Fruit fly (Drosophila melanogaster) whole organism, wandering third instar larva: ENCODE data around the gene Muc68Ca.

Experiments used
- Abd-B ChIP-seq: fragments of >200 bp; optimal IDR thresholded peaks from 2 replicates; lab custom pipeline; 2017; ENCODE audit warnings: missing biosample characterization, missing genetic modification characterization
- CG32264 ChIP-seq: fragments of 200-800 bp; sonication (Bioruptor generic); optimal IDR thresholded peaks from 2 replicates; lab custom pipeline; 2016; ENCODE audit warnings: missing biosample characterization, missing genetic modification characterization
- CG9705 ChIP-seq: fragments of 200-800 bp; sonication (Bioruptor generic); optimal IDR thresholded peaks from 2 replicates; lab custom pipeline; 2018; ENCODE audit warnings: missing biosample characterization, mild to moderate bottlenecking, missing genetic modification characterization
- CrebA ChIP-seq: fragments of 200-800 bp; sonication (Bioruptor generic); optimal IDR thresholded peaks from 2 replicates; lab custom pipeline; 2016; ENCODE audit warnings: missing biosample characterization, mild to moderate bottlenecking, missing genetic modification characterization, borderline replicate concordance
- HLH106 ChIP-seq: fragments of 200-800 bp; optimal IDR thresholded peaks from 3 replicates; lab custom pipeline; 2019; ENCODE audit warnings: missing biosample characterization, mild to moderate bottlenecking, missing genetic modification characterization, moderate library complexity
- Hr78 ChIP-seq: fragments of >200 bp; optimal IDR thresholded peaks from 2 replicates; lab custom pipeline; 2017; ENCODE audit warnings: missing biosample characterization, missing genetic modification characterization
- Jra ChIP-seq: sonication (Bioruptor generic); optimal IDR thresholded peaks from 2 replicates; lab custom pipeline; 2016; ENCODE audit warnings: missing biosample characterization, missing genetic modification characterization
- Mio ChIP-seq: sonication (Bioruptor generic); optimal IDR thresholded peaks from 2 replicates; lab custom pipeline; 2016; ENCODE audit warnings: missing biosample characterization, missing genetic modification characterization
- Myc ChIP-seq: fragments of >200 bp; optimal IDR thresholded peaks from 2 replicates; lab custom pipeline; 2017
- fru ChIP-seq: fragments of 200-800 bp; sonication (Bioruptor generic); optimal IDR thresholded peaks from 3 replicates; lab custom pipeline; 2016; ENCODE audit warnings: missing biosample characterization, mild to moderate bottlenecking, missing genetic modification characterization
- h ChIP-seq: fragments of 200-800 bp; sonication (Bioruptor generic); optimal IDR thresholded peaks from 3 replicates; lab custom pipeline; 2016; ENCODE audit warnings: missing biosample characterization, mild to moderate bottlenecking, missing genetic modification characterization
- jim ChIP-seq: fragments of 175-275, 200-325 bp; sonication (Bioruptor generic); optimal IDR thresholded peaks from 2 replicates; lab custom pipeline; 2016; ENCODE audit warnings: missing biosample characterization, mild to moderate bottlenecking, missing genetic modification characterization

- no peak for TF ChIP-seq Hr78 (GFP tag; lab: Kevin White, UChicago)
- TF ChIP-seq CG32264 (GFP tag; lab: Kevin White, UChicago): no peak
- no peak for TF ChIP-seq h
- TF ChIP-seq CrebA (GFP tag; lab: Kevin White, UChicago): no peak
- no peak for TF ChIP-seq Myc (lab: Kevin White, UChicago)
- no peak for TF ChIP-seq CG9705 (GFP tag; lab: Kevin White, UChicago)
- TF ChIP-seq Abd-B (GFP tag; lab: Kevin White, UChicago): no peak
- TF ChIP-seq Mio: no peak
- TF ChIP-seq jim (GFP tag; lab: Kevin White, UChicago): no peak
- TF ChIP-seq HLH106: no peak
- TF ChIP-seq fru (GFP tag; lab: Kevin White, UChicago): no peak
- no peak for TF ChIP-seq Jra (GFP tag; lab: Kevin White, UChicago)
These were observed 14.7 kb upstream of the Muc68Ca start for dm6 chr3L:11634551-11634950.
